Worm (Caenorhabditis elegans) whole organism, L3 larva: Measurements from ENCODE around the gene atgl-1.
A peak's percentile ranks its signal among the peaks of the same experiment; 100 is the strongest.

Experiments used
- R02D3.7 ChIP-seq: fragments of 150-350 bp; optimal IDR thresholded peaks from 2 replicates; lab custom pipeline; 2014; ENCODE audit warnings: missing biosample characterization, missing genetic modification characterization
- ZK546.5 ChIP-seq: sonication (generic microtip); optimal IDR thresholded peaks from 2 replicates; lab custom pipeline; 2017; ENCODE audit warnings: missing biosample characterization, missing genetic modification characterization
- aly-2 ChIP-seq: fragments of 150-350 bp; optimal IDR thresholded peaks from 2 replicates; lab custom pipeline; 2014; ENCODE audit warnings: missing biosample characterization, missing genetic modification characterization
- ama-1 ChIP-seq: fragments of 150-350 bp; optimal IDR thresholded peaks from 2 replicates; lab custom pipeline; 2018
- ceh-16 ChIP-seq: sonication (generic microtip); optimal IDR thresholded peaks from 2 replicates; lab custom pipeline; 2017; ENCODE audit warnings: missing biosample characterization, missing genetic modification characterization
- ceh-28 ChIP-seq: fragments of 150-350 bp; optimal IDR thresholded peaks from 2 replicates; lab custom pipeline; 2014; ENCODE audit warnings: missing biosample characterization, missing genetic modification reagents, missing genetic modification characterization
- ceh-82 ChIP-seq: fragments of 150-350 bp; optimal IDR thresholded peaks from 2 replicates; lab custom pipeline; 2014; ENCODE audit warnings: missing biosample characterization, missing genetic modification characterization
- ceh-9 ChIP-seq: sonication (generic microtip); optimal IDR thresholded peaks from 2 replicates; lab custom pipeline; 2018; ENCODE audit warnings: missing biosample characterization, missing genetic modification characterization
- egl-27 ChIP-seq: sonication (generic microtip); optimal IDR thresholded peaks from 4 replicates; lab custom pipeline; 2017; ENCODE audit warnings: missing biosample characterization, missing genetic modification reagents, missing genetic modification characterization
- egl-5 ChIP-seq: fragments of 150-350 bp; optimal IDR thresholded peaks from 2 replicates; lab custom pipeline; 2017; ENCODE audit warnings: missing biosample characterization, missing genetic modification reagents, missing genetic modification characterization, inconsistent platforms
- elt-1 ChIP-seq: fragments of 150-350 bp; optimal IDR thresholded peaks from 2 replicates; lab custom pipeline; 2014; ENCODE audit warnings: missing biosample characterization, missing genetic modification characterization
- elt-2 ChIP-seq: sonication (generic microtip); optimal IDR thresholded peaks from 2 replicates; lab custom pipeline; 2016; ENCODE audit warnings: missing genetic modification reagents, mild to moderate bottlenecking, missing genetic modification characterization, missing compliant biosample characterization
- elt-3 ChIP-seq, 3 experiments: fragments of 150-350 bp in 1 of 3; sonication (generic microtip) in 2 of 3; optimal IDR thresholded peaks; 2 replicates in 2 of 3; 4 replicates in 1 of 3; lab custom pipeline; 2014 to 2017; ENCODE audit warnings: missing biosample characterization in 3 of 3, missing genetic modification characterization in 3 of 3
- eor-1 ChIP-seq, 2 experiments: fragments of 150-350 bp; optimal IDR thresholded peaks; 2 replicates each; lab custom pipeline; 2014 to 2018; ENCODE audit warnings: missing biosample characterization in 2 of 2, missing genetic modification characterization in 2 of 2
- fkh-10 ChIP-seq: sonication (generic microtip); optimal IDR thresholded peaks from 2 replicates; lab custom pipeline; 2017; ENCODE audit warnings: missing biosample characterization, missing genetic modification reagents, missing genetic modification characterization
- fkh-2 ChIP-seq: fragments of 150-350 bp; optimal IDR thresholded peaks from 2 replicates; lab custom pipeline; 2014; ENCODE audit warnings: missing biosample characterization, missing genetic modification reagents, missing genetic modification characterization
- hmg-11 ChIP-seq: sonication (generic microtip); optimal IDR thresholded peaks from 2 replicates; lab custom pipeline; 2016; ENCODE audit warnings: missing genetic modification characterization, missing compliant biosample characterization
- jun-1 ChIP-seq: fragments of 150-350 bp; optimal IDR thresholded peaks from 2 replicates; lab custom pipeline; 2014; ENCODE audit warnings: missing biosample characterization, missing genetic modification reagents, missing genetic modification characterization
- lin-15B ChIP-seq: fragments of 150-350 bp; optimal IDR thresholded peaks from 2 replicates; lab custom pipeline; 2014; ENCODE audit warnings: missing biosample characterization, missing genetic modification characterization
- lin-39 ChIP-seq: fragments of 150-350 bp; optimal IDR thresholded peaks from 2 replicates; lab custom pipeline; 2018; ENCODE audit warnings: missing biosample characterization, missing genetic modification reagents, missing genetic modification characterization
- lsy-12 ChIP-seq: sonication (generic microtip); optimal IDR thresholded peaks from 2 replicates; lab custom pipeline; 2016; ENCODE audit warnings: mild to moderate bottlenecking, missing genetic modification characterization, missing compliant biosample characterization
- mdl-1 ChIP-seq: fragments of 150-350 bp; optimal IDR thresholded peaks from 2 replicates; lab custom pipeline; 2014; ENCODE audit warnings: missing biosample characterization, missing genetic modification characterization
- mml-1 ChIP-seq: fragments of 150-350 bp; sonication (generic microtip); optimal IDR thresholded peaks from 3 replicates; lab custom pipeline; 2014; ENCODE audit warnings: missing biosample characterization, missing genetic modification characterization
- nhr-11 ChIP-seq: fragments of 150-350 bp; optimal IDR thresholded peaks from 2 replicates; lab custom pipeline; 2014; ENCODE audit warnings: missing biosample characterization, missing genetic modification characterization
- nhr-12 ChIP-seq: fragments of 150-350 bp; optimal IDR thresholded peaks from 2 replicates; lab custom pipeline; 2014; ENCODE audit warnings: missing biosample characterization, missing genetic modification characterization
- nhr-23 ChIP-seq: fragments of 150-350 bp; optimal IDR thresholded peaks from 2 replicates; lab custom pipeline; 2014; ENCODE audit warnings: missing biosample characterization, missing genetic modification reagents, missing genetic modification characterization
- nhr-237 ChIP-seq: fragments of 150-350 bp; optimal IDR thresholded peaks from 2 replicates; lab custom pipeline; 2014; ENCODE audit warnings: missing biosample characterization, missing genetic modification characterization
- nhr-25 ChIP-seq: sonication (generic microtip); optimal IDR thresholded peaks from 2 replicates; lab custom pipeline; 2017; ENCODE audit warnings: missing biosample characterization, missing genetic modification characterization
- nhr-43 ChIP-seq: sonication (generic microtip); optimal IDR thresholded peaks from 2 replicates; lab custom pipeline; 2016; ENCODE audit warnings: mild to moderate bottlenecking, missing genetic modification characterization, missing compliant biosample characterization; ENCODE audit not compliant: poor library complexity, severe bottlenecking
- nhr-67 ChIP-seq: fragments of 150-350 bp; optimal IDR thresholded peaks from 2 replicates; lab custom pipeline; 2014; ENCODE audit warnings: missing biosample characterization, missing genetic modification characterization
- pha-4 ChIP-seq: fragments of 150-350 bp; optimal IDR thresholded peaks from 2 replicates; lab custom pipeline; 2014; ENCODE audit warnings: missing biosample characterization, missing genetic modification reagents, missing genetic modification characterization
- pqm-1 ChIP-seq: fragments of 150-350 bp; optimal IDR thresholded peaks from 2 replicates; lab custom pipeline; 2017; ENCODE audit warnings: missing biosample characterization, missing genetic modification characterization, inconsistent platforms
- sea-2 ChIP-seq: fragments of 150-350 bp; sonication (generic microtip); optimal IDR thresholded peaks from 4 replicates; lab custom pipeline; 2014; ENCODE audit warnings: missing biosample characterization, missing genetic modification reagents, missing genetic modification characterization
- skn-1 ChIP-seq: fragments of 150-350 bp; optimal IDR thresholded peaks from 2 replicates; lab custom pipeline; 2014; ENCODE audit warnings: missing biosample characterization, missing genetic modification characterization
- snpc-4 ChIP-seq: fragments of 150-350 bp; optimal IDR thresholded peaks from 2 replicates; lab custom pipeline; 2014; ENCODE audit warnings: missing biosample characterization, missing genetic modification characterization
- tbx-2 ChIP-seq: sonication (generic microtip); optimal IDR thresholded peaks from 2 replicates; lab custom pipeline; 2016; ENCODE audit warnings: mild to moderate bottlenecking, missing genetic modification characterization, missing compliant biosample characterization
- unc-39 ChIP-seq: sonication (generic microtip); optimal IDR thresholded peaks from 4 replicates; lab custom pipeline; 2017; ENCODE audit warnings: missing biosample characterization, missing genetic modification characterization
- unc-62 ChIP-seq: fragments of 150-350 bp; sonication (generic microtip); optimal IDR thresholded peaks from 4 replicates; lab custom pipeline; 2014; ENCODE audit warnings: missing biosample characterization, missing genetic modification reagents, missing genetic modification characterization
- zag-1 ChIP-seq: fragments of 150-350 bp; optimal IDR thresholded peaks from 2 replicates; lab custom pipeline; 2014; ENCODE audit warnings: missing biosample characterization, missing genetic modification characterization
- ztf-11 ChIP-seq: fragments of 150-350 bp; optimal IDR thresholded peaks from 2 replicates; lab custom pipeline; 2014; ENCODE audit warnings: missing biosample characterization, missing genetic modification characterization
- ztf-4 ChIP-seq: fragments of 150-350 bp; optimal IDR thresholded peaks from 2 replicates; lab custom pipeline; 2014; ENCODE audit warnings: missing biosample characterization, missing genetic modification characterization

atgl-1 gene

DNA sequence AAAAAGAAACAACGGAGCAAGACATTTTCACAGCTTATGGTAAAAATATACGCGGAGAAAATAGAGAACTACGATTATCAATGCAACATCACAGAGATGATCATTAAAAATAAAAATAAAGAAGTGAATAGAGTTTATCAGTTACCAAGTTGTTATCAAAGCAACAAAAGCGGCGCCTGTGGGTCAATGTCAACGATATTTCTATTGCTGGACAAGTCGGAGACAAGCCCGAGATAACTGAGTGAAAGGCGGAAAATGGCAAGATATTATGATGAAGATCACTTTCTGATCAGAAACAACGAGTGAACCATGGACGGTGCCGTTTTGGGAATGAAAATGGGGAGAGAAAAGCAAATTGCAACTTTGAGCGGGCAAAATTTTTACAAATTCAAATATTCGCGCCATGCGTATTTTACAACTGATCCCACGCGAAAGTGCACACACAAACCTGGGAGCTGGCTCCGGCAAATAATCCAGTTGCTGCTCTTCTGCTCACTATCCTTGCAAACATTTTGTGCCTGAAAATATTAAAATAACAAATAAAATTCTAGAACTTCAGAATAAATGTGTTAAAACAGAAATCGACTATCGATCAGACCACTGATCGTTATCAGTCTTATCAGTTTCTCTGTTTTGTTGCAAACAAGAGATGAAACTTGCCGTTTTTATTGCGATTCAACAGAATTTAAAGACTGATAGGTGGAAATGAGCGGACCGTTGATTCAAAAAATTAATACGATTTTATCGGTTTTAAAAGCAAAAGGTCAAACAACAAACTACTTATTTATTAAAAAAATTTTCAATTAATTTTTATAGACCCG lies 23.3 kb upstream of the atgl-1 start, which contains the start of gene mel-32:
Gene mel-32 (minus strand): TSS at position 696 of the 821 bp plus-strand sequence.
- TF ChIP-seq elt-2 (tag; lab: Kevin White, UChicago) (peak; percentile 84), nhr-237 (tag; lab: Kevin White, UChicago) (no peak), ceh-28 (tag; lab: Kevin White, UChicago) (peak; percentile 15), ama-1 (peak; percentile 22), pqm-1 (tag; lab: Kevin White, UChicago) (peak; percentile 67), ztf-11 (no peak), pha-4 (tag; lab: Kevin White, UChicago) (peak; percentile 48), lin-15B (peak; percentile 16)

- TF ChIP-seq jun-1, result no peak
- no peak for TF ChIP-seq egl-5
- TF ChIP-seq fkh-2 (tag; lab: Kevin White, UChicago), result no peak
- no peak for TF ChIP-seq elt-1 (tag; lab: Kevin White, UChicago)
- no peak for TF ChIP-seq nhr-67 (tag; lab: Kevin White, UChicago)
- no peak for TF ChIP-seq eor-1 (tag; optimal IDR thresholded peaks at IDR 0.05; lab: Kevin White, UChicago)
- no peak for TF ChIP-seq egl-27
- TF ChIP-seq nhr-237 (tag; lab: Kevin White, UChicago), result no peak
- no peak for TF ChIP-seq snpc-4 (tag; lab: Kevin White, UChicago)
- TF ChIP-seq unc-62 (GFP tag; lab: Kevin White, UChicago), result no peak
- no peak for TF ChIP-seq nhr-43 (tag; lab: Kevin White, UChicago)
- TF ChIP-seq skn-1 (tag; lab: Kevin White, UChicago), result no peak
- TF ChIP-seq tbx-2 (tag; lab: Kevin White, UChicago), result no peak
- no peak for TF ChIP-seq sea-2 (GFP tag; lab: Kevin White, UChicago)
- TF ChIP-seq ceh-82, result no peak
- no peak for TF ChIP-seq ztf-11
- TF ChIP-seq nhr-12 (tag; lab: Kevin White, UChicago), result no peak
- TF ChIP-seq mml-1 (tag; lab: Kevin White, UChicago), result no peak
- TF ChIP-seq ama-1, result no peak
- TF ChIP-seq zag-1 (tag; lab: Kevin White, UChicago), result no peak
These were observed 20.6 kb upstream of the atgl-1 start for ce11 chrIII:6439854-6440253.

ce11 chrIII:6436308-6436707 lies 17.0 kb upstream of the atgl-1 start, which contains the start of gene C05D11.1:
Gene C05D11.1, plus strand, starts transcription at chrIII:6436608.
- TF ChIP-seq elt-2 (tag; lab: Kevin White, UChicago), result no peak
- TF ChIP-seq, all 47 proteins: peak for 0

- TF ChIP-seq unc-39, result no peak
- no peak for TF ChIP-seq aly-2
- TF ChIP-seq nhr-43 (tag; lab: Kevin White, UChicago), result no peak
- TF ChIP-seq lin-39 (tag; lab: Kevin White, UChicago), result no peak
- no peak for TF ChIP-seq ceh-16 (tag; lab: Kevin White, UChicago)
These were observed 13.7 kb upstream of the atgl-1 start, which contains the start of gene vps-16 for ce11 chrIII:6432939-6433338. Gene vps-16, plus strand, starts transcription at chrIII:6433239.

- peak; percentile 50 for TF ChIP-seq nhr-25 (tag; lab: Kevin White, UChicago)
- TF ChIP-seq skn-1 (tag; lab: Kevin White, UChicago), result peak; percentile 67
- TF ChIP-seq ceh-9 (tag; lab: Kevin White, UChicago), result no peak
- TF ChIP-seq pqm-1 (tag; lab: Kevin White, UChicago), result peak; percentile 44
- TF ChIP-seq nhr-11 (tag; lab: Kevin White, UChicago), result peak; percentile 14
- no peak for TF ChIP-seq ZK546.5
- no peak for TF ChIP-seq elt-3 (tag; optimal IDR thresholded peaks at IDR 0.05; lab: Kevin White, UChicago)
- no peak for TF ChIP-seq mdl-1
- peak; percentile 89 for TF ChIP-seq lin-15B
- TF ChIP-seq ztf-4, result no peak
- peak; percentile 37 for TF ChIP-seq fkh-10 (GFP tag; lab: Kevin White, UChicago)
- TF ChIP-seq unc-39, result no peak
- peak; percentile 69 for TF ChIP-seq hmg-11 (tag; lab: Kevin White, UChicago)
- no peak for TF ChIP-seq fkh-2 (tag; lab: Kevin White, UChicago)
- TF ChIP-seq R02D3.7 (tag; lab: Kevin White, UChicago), result peak; percentile 32
- TF ChIP-seq ama-1, result peak; percentile 1
- TF ChIP-seq lsy-12 (tag; lab: Kevin White, UChicago), result peak; percentile 14
- TF ChIP-seq nhr-12 (tag; lab: Kevin White, UChicago), result no peak
- peak; percentile 74 for TF ChIP-seq egl-5
- peak; percentile 33 for TF ChIP-seq elt-2 (tag; lab: Kevin White, UChicago)
- peak; percentile 59 for TF ChIP-seq ceh-28 (tag; lab: Kevin White, UChicago)
- TF ChIP-seq nhr-23, result peak; percentile 73
- no peak for TF ChIP-seq nhr-43 (tag; lab: Kevin White, UChicago)
- no peak for TF ChIP-seq pha-4 (tag; lab: Kevin White, UChicago)
- peak; percentile 72 for TF ChIP-seq lin-39 (tag; lab: Kevin White, UChicago)
These were observed 12.5 kb upstream of the atgl-1 start, which contains the start of the genes mrps-17 and txdc-9 for ce11 chrIII:6431766-6432228. Gene mrps-17, minus strand, starts transcription at chrIII:6431798. Gene txdc-9, plus strand, starts transcription at chrIII:6432178.
